Worm (Caenorhabditis elegans): ENCODE measurements around the gene ZC412.3.

The ZC412.3 gene

DNA sequence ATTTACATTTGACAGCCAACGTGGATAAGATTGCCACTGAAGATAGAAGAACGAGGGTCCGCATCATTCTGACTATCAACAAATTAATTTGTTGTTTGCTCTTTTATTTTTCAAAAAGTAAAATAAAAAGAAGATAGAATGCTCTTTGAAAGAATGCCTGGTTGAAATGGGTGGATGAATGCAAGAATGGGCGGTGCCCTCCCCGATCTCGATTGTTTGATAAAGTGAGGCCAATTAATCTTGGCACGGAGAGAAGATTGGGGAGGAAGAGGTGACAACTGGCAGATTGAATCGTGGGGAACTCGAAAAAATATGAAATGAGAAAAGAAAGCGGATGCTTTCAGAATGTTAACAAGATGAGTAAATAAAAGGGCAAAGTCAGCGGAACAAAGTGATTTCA lies at the start of gene ZC412.3:
TSS of gene ZC412.3 (minus strand) at position 183 of the 400 bp plus-strand sequence.
- TF ChIP-seq ztf-4 (tag; optimal IDR thresholded peaks at IDR 0.05) (no peak), nhr-11 (tag; optimal IDR thresholded peaks at IDR 0.05) (no peak), ZK546.5 (tag; optimal IDR thresholded peaks at IDR 0.05) (no peak), mdl-1 (tag; optimal IDR thresholded peaks at IDR 0.05) (no peak), blmp-1 (tag; optimal IDR thresholded peaks at IDR 0.05; ENCODE audit: insufficient read depth) (no peak), lin-39 (tag; optimal IDR thresholded peaks at IDR 0.05) (no peak), dmd-4 (tag; optimal IDR thresholded peaks at IDR 0.05) (no peak), F13H6.1 (tag; optimal IDR thresholded peaks at IDR 0.05) (peak; percentile 58), sma-9 (GFP tag; optimal IDR thresholded peaks at IDR 0.05) (peak; percentile 38), sma-9 (tag; optimal IDR thresholded peaks at IDR 0.05) (no peak), elt-1 (tag; optimal IDR thresholded peaks at IDR 0.05) (no peak), nhr-129 (tag; optimal IDR thresholded peaks at IDR 0.05) (peak; percentile 24), nhr-10 (tag; optimal IDR thresholded peaks at IDR 0.05) (no peak), egl-27 (tag; optimal IDR thresholded peaks at IDR 0.05) (no peak), mbf-1 (tag; optimal IDR thresholded peaks at IDR 0.05) (no peak), unc-62 (GFP tag; optimal IDR thresholded peaks at IDR 0.05) (no peak), nhr-12 (tag; optimal IDR thresholded peaks at IDR 0.05) (no peak), ztf-11 (tag; optimal IDR thresholded peaks at IDR 0.05) (no peak), nhr-237 (tag; optimal IDR thresholded peaks at IDR 0.05) (no peak), sem-4 (tag; optimal IDR thresholded peaks at IDR 0.05) (no peak), elt-3 (tag; optimal IDR thresholded peaks at IDR 0.05) (no peak), gmeb-1 (tag; optimal IDR thresholded peaks at IDR 0.05) (no peak), crh-2 (tag; optimal IDR thresholded peaks at IDR 0.05) (no peak), ama-1 (optimal IDR thresholded peaks at IDR 0.05) (no peak), peb-1 (tag; optimal IDR thresholded peaks at IDR 0.05) (no peak), ceh-82 (tag; optimal IDR thresholded peaks at IDR 0.05) (no peak), lin-13 (GFP tag; optimal IDR thresholded peaks at IDR 0.05) (no peak), unc-55 (GFP tag; optimal IDR thresholded peaks at IDR 0.05) (no peak)

DNA sequence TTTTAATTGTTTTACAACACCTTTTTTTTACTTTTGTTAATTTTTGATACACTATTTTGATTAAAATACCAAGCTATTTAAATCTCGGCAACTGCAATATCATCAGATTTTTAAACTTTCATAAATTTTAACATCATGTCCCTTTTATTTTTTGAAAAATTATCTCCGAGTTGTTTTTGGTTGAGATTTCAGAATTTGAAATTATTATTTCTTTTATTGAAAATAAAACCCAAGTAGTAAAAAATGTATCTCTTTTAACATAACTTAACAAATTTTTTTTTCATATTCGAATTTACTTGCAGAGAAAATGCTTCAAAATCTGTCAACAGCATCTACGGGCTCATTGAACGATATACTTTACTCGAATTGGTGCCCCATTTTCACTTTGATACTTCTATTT lies 44.3 kb upstream of the ZC412.3 start, which contains the start of gene H12D21.11:
TSS of gene H12D21.11 (plus strand) at position 301 of the 400 bp plus-strand sequence.
- no peak for TF ChIP-seq snpc-4 (tag; optimal IDR thresholded peaks at IDR 0.05)
- TF ChIP-seq C34F6.9 (tag; optimal IDR thresholded peaks at IDR 0.05): no peak
- no peak for TF ChIP-seq sem-4 (tag; optimal IDR thresholded peaks at IDR 0.05)
- TF ChIP-seq sma-3 (GFP tag; optimal IDR thresholded peaks at IDR 0.05): no peak
- no peak for TF ChIP-seq lin-13 (GFP tag; optimal IDR thresholded peaks at IDR 0.05)
- TF ChIP-seq unc-55 (GFP tag; optimal IDR thresholded peaks at IDR 0.05): no peak
- no peak for TF ChIP-seq elt-3 (tag; optimal IDR thresholded peaks at IDR 0.05)
- TF ChIP-seq nhr-6 (tag; optimal IDR thresholded peaks at IDR 0.05): no peak
- TF ChIP-seq nhr-11 (tag; optimal IDR thresholded peaks at IDR 0.05): no peak

DNA sequence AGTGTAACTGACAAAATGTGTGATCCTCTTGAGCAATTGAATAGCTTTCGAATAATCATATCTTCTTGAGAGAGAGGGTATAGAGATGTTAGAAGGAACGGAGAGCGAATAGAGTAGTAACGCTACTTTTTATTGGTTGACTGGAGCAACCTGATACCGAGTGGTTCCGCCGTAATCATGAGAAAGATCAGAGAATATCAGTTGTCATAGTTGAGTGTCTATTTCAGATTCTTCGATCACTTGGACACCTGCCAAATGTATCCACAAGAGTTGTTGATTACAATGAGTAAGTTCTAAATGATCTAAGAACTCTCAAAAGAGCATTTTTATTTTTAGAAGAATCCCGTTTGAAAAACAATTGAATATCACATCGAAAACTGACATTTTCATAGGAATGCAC lies 39.4 kb upstream of the ZC412.3 start:
- TF ChIP-seq crh-2 (tag; optimal IDR thresholded peaks at IDR 0.05): no peak
- TF ChIP-seq lin-39 (tag; optimal IDR thresholded peaks at IDR 0.05): no peak
- TF ChIP-seq dmd-4 (tag; optimal IDR thresholded peaks at IDR 0.05): no peak
- TF ChIP-seq F13H6.1 (tag; optimal IDR thresholded peaks at IDR 0.05): no peak
- no peak for TF ChIP-seq mab-5 (tag; optimal IDR thresholded peaks at IDR 0.05)
- no peak for TF ChIP-seq sma-9 (GFP tag; optimal IDR thresholded peaks at IDR 0.05)
- no peak for TF ChIP-seq sma-9 (tag; optimal IDR thresholded peaks at IDR 0.05)
- no peak for TF ChIP-seq zag-1 (tag; optimal IDR thresholded peaks at IDR 0.05)
- TF ChIP-seq peb-1 (tag; optimal IDR thresholded peaks at IDR 0.05): no peak
- no peak for TF ChIP-seq ceh-16 (tag; optimal IDR thresholded peaks at IDR 0.05)
- no peak for TF ChIP-seq gmeb-1 (tag; optimal IDR thresholded peaks at IDR 0.05)
- no peak for TF ChIP-seq unc-55 (GFP tag; optimal IDR thresholded peaks at IDR 0.05)
- no peak for TF ChIP-seq nhr-12 (tag; optimal IDR thresholded peaks at IDR 0.05)
- TF ChIP-seq ztf-1 (GFP tag; conservative IDR thresholded peaks at IDR 0.05): no peak
- no peak for TF ChIP-seq ceh-82 (tag; optimal IDR thresholded peaks at IDR 0.05)
- no peak for TF ChIP-seq lin-13 (GFP tag; optimal IDR thresholded peaks at IDR 0.05)

DNA sequence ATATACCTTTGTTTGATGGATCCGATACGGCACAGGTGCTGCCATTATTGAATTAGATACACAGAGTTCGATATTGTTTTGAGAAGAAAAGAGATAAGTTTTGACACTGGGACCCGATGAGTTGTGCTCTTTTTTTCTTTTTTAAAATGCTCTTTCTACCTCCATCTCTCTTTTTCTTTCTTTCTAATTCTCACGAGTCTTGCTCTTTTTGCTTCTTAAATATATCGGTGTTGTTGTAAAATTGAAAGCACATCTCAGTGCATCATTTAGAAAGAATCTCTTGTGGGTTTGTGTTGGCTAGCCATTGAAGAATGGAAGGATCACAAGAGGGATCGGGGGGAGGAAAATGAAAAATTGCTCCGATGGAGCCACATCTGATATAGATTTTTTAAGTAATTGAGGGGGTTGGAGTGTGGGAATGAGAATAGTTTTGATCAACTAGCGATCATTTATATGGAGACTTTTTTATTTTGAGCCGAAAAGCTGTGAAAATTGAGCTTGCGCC lies 38.0 kb upstream of the ZC412.3 start, which contains the start of gene H12D21.9:
TSS of gene H12D21.9 (minus strand) at position 148 of the 505 bp plus-strand sequence.
- TF ChIP-seq sma-3 (GFP tag; optimal IDR thresholded peaks at IDR 0.05): no peak
- TF ChIP-seq mbf-1 (tag; optimal IDR thresholded peaks at IDR 0.05): no peak
- peak; percentile 2 for TF ChIP-seq C34F6.9 (tag; optimal IDR thresholded peaks at IDR 0.05)
